Worm (Caenorhabditis elegans) whole organism, early embryonic: ENCODE data around the gene cutl-17.

Experiments
- B0310.2 ChIP-seq: sonication (generic microtip); optimal IDR thresholded peaks from 2 replicates; lab custom pipeline; 2016; ENCODE audit warnings: mild to moderate bottlenecking, missing genetic modification characterization, missing compliant biosample characterization
- F13C5.2 ChIP-seq: sonication (generic microtip); optimal IDR thresholded peaks from 2 replicates; lab custom pipeline; 2017; ENCODE audit warnings: mild to moderate bottlenecking, missing genetic modification characterization, inconsistent platforms, missing compliant biosample characterization
- aly-1 ChIP-seq: sonication (generic microtip); optimal IDR thresholded peaks from 2 replicates; lab custom pipeline; 2016; ENCODE audit warnings: missing genetic modification characterization, missing compliant biosample characterization
- ama-1 ChIP-seq: fragments of 150-350 bp; optimal IDR thresholded peaks from 2 replicates; lab custom pipeline; 2014
- ceh-13 ChIP-seq: fragments of 200-800 bp; sonication (Bioruptor generic); optimal IDR thresholded peaks from 2 replicates; lab custom pipeline; 2018; ENCODE audit warnings: mild to moderate bottlenecking, missing genetic modification characterization, missing compliant biosample characterization
- ceh-36 ChIP-seq: sonication (generic microtip); optimal IDR thresholded peaks from 2 replicates; lab custom pipeline; 2016; ENCODE audit warnings: missing genetic modification characterization, inconsistent platforms, missing compliant biosample characterization
- ets-7 ChIP-seq: sonication (generic microtip); optimal IDR thresholded peaks from 2 replicates; lab custom pipeline; 2016; ENCODE audit warnings: missing genotype, missing genetic modification characterization, missing compliant biosample characterization
- flt-1 ChIP-seq: fragments of 200-800 bp; sonication (Bioruptor generic); IDR thresholded peaks from 2 replicates; pipeline ENCODE4 v1.3.6; 2022; ENCODE audit warnings: missing genetic modification characterization, missing compliant biosample characterization
- hmbx-1 ChIP-seq: sonication (generic microtip); optimal IDR thresholded peaks from 2 replicates; lab custom pipeline; 2016; ENCODE audit warnings: mild to moderate bottlenecking, missing genetic modification characterization, missing compliant biosample characterization
- hmg-4 ChIP-seq: fragments of 200-800 bp; sonication (Bioruptor generic); optimal IDR thresholded peaks from 2 replicates; lab custom pipeline; 2018; ENCODE audit warnings: mild to moderate bottlenecking, missing genetic modification characterization, missing compliant biosample characterization
- hnd-1 ChIP-seq: sonication (generic microtip); optimal IDR thresholded peaks from 2 replicates; lab custom pipeline; 2016; ENCODE audit warnings: missing genetic modification characterization, missing compliant biosample characterization
- pes-1 ChIP-seq: fragments of 200-800 bp; sonication (Bioruptor generic); IDR thresholded peaks from 2 replicates; pipeline ENCODE4 v1.3.6; 2022; ENCODE audit warnings: missing genetic modification reagents, missing genetic modification characterization, missing compliant biosample characterization
- scrt-1 ChIP-seq: fragments of 200-800 bp; sonication (Bioruptor generic); IDR thresholded peaks from 2 replicates; pipeline ENCODE4 v1.3.6; 2022; ENCODE audit warnings: missing genetic modification characterization, missing compliant biosample characterization
- sea-1 ChIP-seq: fragments of 200-800 bp; sonication (Bioruptor generic); conservative IDR thresholded peaks from 2 replicates; pipeline ENCODE4 v1.3.6; 2022; ENCODE audit warnings: missing genetic modification characterization, missing compliant biosample characterization
- tbx-11 ChIP-seq: fragments of 200-800 bp; sonication (Bioruptor generic); IDR thresholded peaks from 2 replicates; pipeline ENCODE4 v1.3.6; 2022; ENCODE audit warnings: missing genetic modification characterization, missing compliant biosample characterization
- tbx-37 ChIP-seq: fragments of 200-800 bp; sonication (Bioruptor generic); conservative IDR thresholded peaks from 2 replicates; pipeline ENCODE4 v1.3.6; 2022; ENCODE audit warnings: missing genetic modification reagents, missing genetic modification characterization, missing compliant biosample characterization
- tra-4 ChIP-seq: sonication (generic microtip); optimal IDR thresholded peaks from 2 replicates; lab custom pipeline; 2017; ENCODE audit warnings: missing genetic modification characterization, missing compliant biosample characterization

cutl-17 gene

DNA sequence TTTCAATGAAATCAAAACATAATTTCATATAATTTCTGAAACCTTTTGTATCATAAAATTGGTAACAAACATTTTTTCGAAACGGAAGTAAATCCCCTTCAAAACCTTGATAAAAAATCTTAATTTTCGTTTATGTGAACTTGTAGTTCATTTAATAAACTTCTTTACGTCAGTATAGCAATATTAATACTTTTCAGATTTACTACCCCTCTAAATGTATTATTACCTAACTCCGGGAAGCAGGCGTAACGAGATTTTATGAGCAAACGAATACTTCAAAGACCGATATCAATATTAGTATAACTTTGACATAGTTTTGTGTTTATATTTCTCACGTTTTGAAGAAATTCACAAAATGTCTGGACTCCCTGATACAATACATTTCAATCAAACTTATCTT, 31.0 kb upstream of the cutl-17 start, which contains the start of gene sru-1:
sru-1 (plus strand) TSS at position 301 of the 400 bp plus-strand sequence.
- TF ChIP-seq pes-1 (GFP tag; lab: Robert Waterston, UW) = no peak
- TF ChIP-seq ceh-13 = no peak
- TF ChIP-seq flt-1 = no peak

DNA sequence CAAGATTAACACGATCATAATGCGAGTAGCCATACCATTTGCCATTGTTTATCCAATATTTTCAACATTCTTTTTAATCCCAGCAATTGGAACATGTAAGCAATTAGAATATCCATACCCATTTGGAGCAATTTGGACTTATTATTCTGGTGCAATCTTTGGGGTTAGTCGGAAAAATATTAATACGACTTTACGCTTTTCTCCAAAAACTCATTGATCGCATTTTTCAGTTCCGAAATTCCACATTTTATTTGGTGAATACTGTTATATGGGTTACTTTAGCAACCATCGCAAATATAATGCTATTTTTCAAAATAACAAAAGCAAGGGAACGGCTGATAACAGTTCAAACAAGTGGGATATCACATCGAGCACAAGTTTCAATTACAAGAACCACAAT, 29.5 kb upstream of the cutl-17 start:
- TF ChIP-seq tbx-37 = no peak
- no peak for TF ChIP-seq ama-1 (lab: Kevin White, UChicago)
- TF ChIP-seq scrt-1 (GFP tag; lab: Robert Waterston, UW) = no peak
- no peak for TF ChIP-seq hmg-4 (GFP tag; lab: Kevin White, UChicago)
- no peak for TF ChIP-seq flt-1
- TF ChIP-seq ets-7 (tag; lab: Kevin White, UChicago) = no peak
- no peak for TF ChIP-seq hmbx-1 (tag; lab: Kevin White, UChicago)
- TF ChIP-seq ceh-13 = no peak
- no peak for TF ChIP-seq aly-1 (tag; lab: Kevin White, UChicago)
- no peak for TF ChIP-seq ceh-36 (tag; lab: Kevin White, UChicago)
- no peak for TF ChIP-seq B0310.2 (tag; lab: Kevin White, UChicago)
- no peak for TF ChIP-seq sea-1
- TF ChIP-seq pes-1 (GFP tag; lab: Robert Waterston, UW) = no peak
- TF ChIP-seq tbx-11 (GFP tag; lab: Robert Waterston, UW) = no peak
- no peak for TF ChIP-seq tra-4 (tag; lab: Kevin White, UChicago)
- TF ChIP-seq F13C5.2 (tag; lab: Kevin White, UChicago) = no peak
- no peak for TF ChIP-seq hnd-1 (tag; lab: Kevin White, UChicago)

DNA sequence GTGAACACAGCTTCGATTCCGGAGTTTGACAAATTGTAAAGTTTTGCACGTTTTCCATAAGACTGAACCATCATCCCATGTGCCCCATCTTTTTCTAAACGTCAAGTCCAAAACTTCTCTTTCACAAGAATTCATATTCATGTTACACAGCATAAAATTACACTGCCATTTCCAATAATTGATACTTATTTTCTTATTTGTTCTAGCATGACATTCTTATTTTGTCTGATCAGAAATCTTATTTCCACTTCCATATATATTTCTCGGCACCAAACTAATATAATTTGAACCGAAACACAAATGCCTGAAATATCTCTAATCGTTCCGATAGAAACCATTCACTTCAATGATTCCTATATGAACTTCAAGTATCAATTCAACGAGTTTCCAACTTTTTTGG, 28.7 kb upstream of the cutl-17 start, which contains the start of gene sru-2:
sru-2 (plus strand) TSS at position 301 of the 400 bp plus-strand sequence.
- no peak for TF ChIP-seq tra-4 (tag; lab: Kevin White, UChicago)
- no peak for TF ChIP-seq F13C5.2 (tag; lab: Kevin White, UChicago)
- TF ChIP-seq hmg-4 (GFP tag; lab: Kevin White, UChicago) = no peak
- TF ChIP-seq scrt-1 (GFP tag; lab: Robert Waterston, UW) = no peak
- no peak for TF ChIP-seq hmbx-1 (tag; lab: Kevin White, UChicago)
- no peak for TF ChIP-seq tbx-37
- TF ChIP-seq ama-1 (lab: Kevin White, UChicago) = no peak
- TF ChIP-seq tbx-11 (GFP tag; lab: Robert Waterston, UW) = no peak
- TF ChIP-seq flt-1 = no peak
- no peak for TF ChIP-seq sea-1
- no peak for TF ChIP-seq pes-1 (GFP tag; lab: Robert Waterston, UW)
- no peak for TF ChIP-seq aly-1 (tag; lab: Kevin White, UChicago)
- no peak for TF ChIP-seq hnd-1 (tag; lab: Kevin White, UChicago)
- no peak for TF ChIP-seq ets-7 (tag; lab: Kevin White, UChicago)
- no peak for TF ChIP-seq ceh-36 (tag; lab: Kevin White, UChicago)
- no peak for TF ChIP-seq B0310.2 (tag; lab: Kevin White, UChicago)
- no peak for TF ChIP-seq ceh-13

DNA sequence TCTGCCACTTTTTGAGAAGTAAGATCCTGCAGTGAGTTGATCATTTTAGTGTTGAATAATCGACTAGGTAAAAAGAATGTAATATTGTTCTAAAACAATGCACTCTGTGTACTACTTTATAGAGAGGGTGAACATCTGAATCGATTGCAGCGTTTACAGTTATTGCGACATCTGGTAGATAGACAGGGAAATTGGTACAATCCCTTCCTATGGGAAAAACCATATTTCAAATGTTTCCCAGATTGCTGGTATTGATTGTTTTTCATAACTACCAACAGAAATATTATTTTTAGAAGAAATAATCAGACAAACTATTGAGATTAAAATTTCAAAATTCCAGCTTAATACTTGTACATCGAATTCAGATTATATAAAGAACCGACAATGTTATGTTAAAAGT, 27.7 kb upstream of the cutl-17 start, which contains the start of gene gadr-2:
gadr-2 (minus strand) TSS at position 101 of the 400 bp plus-strand sequence.
- no peak for TF ChIP-seq flt-1
- no peak for TF ChIP-seq ama-1 (lab: Kevin White, UChicago)
- no peak for TF ChIP-seq sea-1
- TF ChIP-seq hmbx-1 (tag; lab: Kevin White, UChicago) = no peak
- no peak for TF ChIP-seq aly-1 (tag; lab: Kevin White, UChicago)
- TF ChIP-seq tra-4 (tag; lab: Kevin White, UChicago) = no peak
- no peak for TF ChIP-seq hnd-1 (tag; lab: Kevin White, UChicago)
- TF ChIP-seq tbx-11 (GFP tag; lab: Robert Waterston, UW) = no peak
- no peak for TF ChIP-seq tbx-37
- TF ChIP-seq scrt-1 (GFP tag; lab: Robert Waterston, UW) = no peak

DNA sequence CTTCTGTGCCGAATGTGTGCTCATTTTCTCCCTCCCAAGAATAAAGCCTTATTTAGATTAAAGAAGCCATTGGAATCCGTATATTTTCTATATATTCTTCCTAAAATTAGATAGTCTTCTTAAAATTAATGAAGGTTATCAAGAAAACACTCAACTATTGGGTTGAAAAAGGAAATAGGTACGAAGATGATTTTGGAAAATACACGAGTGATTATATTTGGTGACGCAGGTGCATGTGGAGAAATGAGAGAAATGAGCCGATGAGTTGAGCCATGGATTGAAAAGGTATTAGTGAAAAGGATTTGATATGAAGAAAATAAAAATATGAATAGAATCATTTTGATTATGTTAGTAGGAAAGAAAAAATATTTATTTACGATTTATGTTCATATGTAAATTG, 23.6 kb upstream of the cutl-17 start, which contains the start of gene cng-3:
cng-3 (minus strand) TSS at position 102 of the 400 bp plus-strand sequence.
- TF ChIP-seq tbx-11 (GFP tag; lab: Robert Waterston, UW) (no peak), pes-1 (GFP tag; lab: Robert Waterston, UW) (no peak), ceh-13 (no peak), sea-1 (no peak), hmbx-1 (tag; lab: Kevin White, UChicago) (no peak)

DNA sequence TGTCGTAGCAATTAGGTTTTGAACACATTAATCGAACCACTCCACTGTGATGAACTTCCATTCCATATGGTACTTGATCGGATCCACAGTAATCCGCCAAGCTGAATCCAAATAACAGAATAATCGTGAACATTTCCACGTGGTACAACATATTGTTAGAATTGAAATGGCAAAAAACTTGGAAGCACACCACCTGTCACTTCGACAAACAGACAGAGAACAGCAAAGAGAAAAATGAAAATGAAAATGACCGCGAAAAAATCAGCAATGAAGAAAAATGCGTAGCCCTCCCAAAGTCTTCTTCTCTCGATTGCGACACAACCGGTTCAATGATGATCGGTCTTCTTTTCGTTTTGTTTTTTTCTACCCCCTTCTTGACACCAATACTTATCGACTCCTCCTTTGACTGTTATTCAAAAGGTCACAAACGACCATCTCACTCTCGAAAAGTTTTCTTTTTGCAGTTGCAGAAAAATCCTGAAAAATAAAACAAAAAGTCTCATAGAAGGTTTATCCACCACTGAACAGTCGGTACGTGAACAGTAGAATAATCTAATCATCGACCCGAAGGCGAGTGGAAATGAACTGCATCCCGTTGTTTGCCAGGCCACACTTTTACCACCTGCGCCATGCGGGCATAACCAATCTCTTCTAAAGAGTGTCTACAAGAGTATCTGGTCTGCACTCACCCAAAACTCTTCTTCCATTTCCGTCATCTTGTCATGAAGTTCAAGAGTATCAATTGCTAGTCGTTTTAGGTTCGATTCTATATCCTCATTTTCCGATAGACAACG, 20.0 kb upstream of the cutl-17 start, which contains the start of gene wrt-3:
wrt-3 (minus strand) TSS at position 322 of the 794 bp plus-strand sequence.
- TF ChIP-seq tra-4 (tag; lab: Kevin White, UChicago) = peak; percentile 87
- TF ChIP-seq hmbx-1 (tag; lab: Kevin White, UChicago) = peak; percentile 81
- TF ChIP-seq ama-1 (lab: Kevin White, UChicago) = no peak
- peak; percentile 98 for TF ChIP-seq pes-1 (GFP tag; lab: Robert Waterston, UW)
- TF ChIP-seq tbx-11 (GFP tag; lab: Robert Waterston, UW) = peak; percentile 98
- TF ChIP-seq hmg-4 (GFP tag; lab: Kevin White, UChicago) = no peak
- TF ChIP-seq scrt-1 (GFP tag; lab: Robert Waterston, UW) = peak; percentile 99
- peak; percentile 86 for TF ChIP-seq ets-7 (tag; lab: Kevin White, UChicago)
- TF ChIP-seq tbx-37 = peak; percentile 94
- peak; percentile 93 for TF ChIP-seq ceh-13
- TF ChIP-seq flt-1 = peak; percentile 95
- TF ChIP-seq B0310.2 (tag; lab: Kevin White, UChicago) = peak; percentile 92
- TF ChIP-seq F13C5.2 (tag; lab: Kevin White, UChicago) = peak; percentile 91
- TF ChIP-seq aly-1 (tag; lab: Kevin White, UChicago) = peak; percentile 95
- TF ChIP-seq sea-1 = no peak; the same call in 1 of the 2 replicates
- TF ChIP-seq hnd-1 (tag; lab: Kevin White, UChicago) = peak; percentile 87
- TF ChIP-seq ceh-36 (tag; lab: Kevin White, UChicago) = peak; percentile 95

DNA sequence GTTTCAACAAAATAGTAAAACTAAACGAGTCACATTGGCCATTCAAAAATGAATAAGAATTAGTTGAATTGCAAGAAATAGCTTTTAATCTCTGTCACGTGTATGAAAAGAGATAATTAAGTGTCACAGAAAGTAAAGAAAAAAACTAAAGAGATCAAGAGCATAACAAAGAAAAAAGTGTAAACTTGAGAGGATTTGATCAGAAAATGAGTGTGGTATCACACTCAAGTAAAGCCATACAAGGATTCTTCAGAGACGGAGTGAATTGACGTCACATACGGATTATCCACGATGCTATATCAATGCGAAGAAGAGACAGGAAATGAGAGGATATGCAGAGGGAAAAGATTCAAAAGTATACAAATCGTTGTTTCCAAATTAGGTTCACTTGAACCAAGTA, 12.0 kb upstream of the cutl-17 start:
- TF ChIP-seq ceh-36 (tag; lab: Kevin White, UChicago) (no peak), F13C5.2 (tag; lab: Kevin White, UChicago) (no peak), hmg-4 (GFP tag; lab: Kevin White, UChicago) (no peak), pes-1 (GFP tag; lab: Robert Waterston, UW) (no peak), aly-1 (tag; lab: Kevin White, UChicago) (no peak)
